Worm (Caenorhabditis elegans) whole organism, L3 larva: ENCODE data around the gene klp-19.

Source experiments
- ama-1 ChIP-seq: fragments of 150-350 bp; optimal IDR thresholded peaks from 2 replicates; lab custom pipeline; 2018
- nhr-11 ChIP-seq: fragments of 150-350 bp; optimal IDR thresholded peaks from 2 replicates; lab custom pipeline; 2014; ENCODE audit warnings: missing biosample characterization, missing genetic modification characterization
- nhr-237 ChIP-seq: fragments of 150-350 bp; optimal IDR thresholded peaks from 2 replicates; lab custom pipeline; 2014; ENCODE audit warnings: missing biosample characterization, missing genetic modification characterization
- nhr-28 ChIP-seq: fragments of 150-350 bp; optimal IDR thresholded peaks from 2 replicates; lab custom pipeline; 2014; ENCODE audit warnings: missing biosample characterization, missing genetic modification characterization
- nhr-77 ChIP-seq: fragments of 150-350 bp; optimal IDR thresholded peaks from 2 replicates; lab custom pipeline; 2014; ENCODE audit warnings: missing biosample characterization, missing genetic modification characterization
- pqm-1 ChIP-seq: fragments of 150-350 bp; optimal IDR thresholded peaks from 2 replicates; lab custom pipeline; 2017; ENCODE audit warnings: missing biosample characterization, missing genetic modification characterization, inconsistent platforms
- sea-2 ChIP-seq: fragments of 150-350 bp; sonication (generic microtip); optimal IDR thresholded peaks from 4 replicates; lab custom pipeline; 2014; ENCODE audit warnings: missing biosample characterization, missing genetic modification reagents, missing genetic modification characterization
- tbx-2 ChIP-seq: sonication (generic microtip); optimal IDR thresholded peaks from 2 replicates; lab custom pipeline; 2016; ENCODE audit warnings: mild to moderate bottlenecking, missing genetic modification characterization, missing compliant biosample characterization
- zag-1 ChIP-seq: fragments of 150-350 bp; optimal IDR thresholded peaks from 2 replicates; lab custom pipeline; 2014; ENCODE audit warnings: missing biosample characterization, missing genetic modification characterization

DNA sequence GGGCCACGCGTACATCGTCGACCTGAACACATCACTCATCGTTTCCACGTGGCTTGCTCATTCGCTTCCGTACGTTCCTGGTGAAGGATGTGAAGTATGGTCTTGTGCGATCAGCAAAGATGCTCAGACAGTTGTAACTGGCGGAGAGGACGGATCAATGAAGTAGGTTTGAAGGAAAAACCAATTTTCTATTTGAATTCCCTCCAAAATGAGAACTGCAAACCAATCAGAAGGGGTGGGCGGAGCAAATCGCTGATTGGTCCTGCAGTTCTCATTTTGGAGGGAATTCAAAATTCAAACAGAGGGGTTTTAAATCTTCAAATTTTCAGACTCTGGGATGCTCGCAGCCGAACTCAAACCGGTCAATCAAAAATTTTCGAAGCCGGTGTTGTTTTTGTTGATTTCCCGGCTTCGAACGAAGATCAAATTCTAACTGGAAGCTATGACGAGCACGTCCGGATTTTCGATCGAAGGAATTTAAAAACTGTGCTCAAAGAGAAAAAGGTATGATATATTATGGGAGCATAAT lies 10.4 kb upstream of the klp-19 start:
- TF ChIP-seq pqm-1 (tag; lab: Kevin White, UChicago) (no peak), tbx-2 (tag; lab: Kevin White, UChicago) (no peak), nhr-28 (no peak), nhr-11 (tag; lab: Kevin White, UChicago) (no peak), zag-1 (no peak), ama-1 (lab: Kevin White, UChicago) (no peak), nhr-237 (tag; lab: Kevin White, UChicago) (no peak), nhr-77 (tag; lab: Kevin White, UChicago) (no peak), sea-2 (GFP tag; lab: Kevin White, UChicago) (no peak)
